Worm (Caenorhabditis elegans) whole organism, L2 larva: ENCODE measurements around the gene K05F1.9.
"Not testable (repeated sequence)": the region's sequence is repeated elsewhere in the genome, so short reads cannot be mapped to it uniquely, and the experiment has no call there.

Experiments used
- C34F6.9 ChIP-seq: fragments of 150-350 bp; optimal IDR thresholded peaks from 2 replicates; lab custom pipeline; 2014; ENCODE audit warnings: missing biosample characterization, missing genetic modification characterization
- R02D3.7 ChIP-seq: fragments of 150-350 bp; optimal IDR thresholded peaks from 2 replicates; lab custom pipeline; 2014; ENCODE audit warnings: missing biosample characterization, missing genetic modification characterization
- blmp-1 ChIP-seq: sonication (generic microtip); optimal IDR thresholded peaks from 2 replicates; lab custom pipeline; 2017; ENCODE audit warnings: missing genetic modification characterization, mild to moderate bottlenecking, missing compliant biosample characterization, antibody characterized with exemption, moderate library complexity; ENCODE audit not compliant: insufficient read depth
- ceh-82 ChIP-seq: fragments of 150-350 bp; optimal IDR thresholded peaks from 2 replicates; lab custom pipeline; 2014; ENCODE audit warnings: missing biosample characterization, missing genetic modification characterization
- crh-2 ChIP-seq: sonication (generic microtip); optimal IDR thresholded peaks from 2 replicates; lab custom pipeline; 2017; ENCODE audit warnings: missing biosample characterization, missing genetic modification characterization
- dmd-4 ChIP-seq: sonication (generic microtip); optimal IDR thresholded peaks from 2 replicates; lab custom pipeline; 2017; ENCODE audit warnings: missing biosample characterization, missing genetic modification characterization
- egl-27 ChIP-seq: sonication (generic microtip); optimal IDR thresholded peaks from 3 replicates; lab custom pipeline; 2017; ENCODE audit warnings: missing biosample characterization, missing genetic modification reagents, missing genetic modification characterization
- elt-3 ChIP-seq: sonication (generic microtip); optimal IDR thresholded peaks from 2 replicates; lab custom pipeline; 2017; ENCODE audit warnings: missing biosample characterization, missing genetic modification characterization
- fos-1 ChIP-seq: fragments of 150-350 bp; optimal IDR thresholded peaks from 2 replicates; lab custom pipeline; 2014; ENCODE audit warnings: missing biosample characterization, missing genetic modification characterization
- gmeb-1 ChIP-seq: fragments of 150-350 bp; optimal IDR thresholded peaks from 2 replicates; lab custom pipeline; 2014; ENCODE audit warnings: missing biosample characterization, missing genetic modification characterization
- lin-39 ChIP-seq: fragments of 150-350 bp; optimal IDR thresholded peaks from 2 replicates; lab custom pipeline; 2014; ENCODE audit warnings: missing biosample characterization, missing genetic modification reagents, missing genetic modification characterization
- lsy-2 ChIP-seq, 2 experiments: fragments of 150-350 bp in 1 of 2; sonication (generic microtip) in 1 of 2; optimal IDR thresholded peaks; 2 replicates each; lab custom pipeline; 2014 to 2017; ENCODE audit warnings: missing biosample characterization in 2 of 2, missing genetic modification characterization in 2 of 2
- mab-5 ChIP-seq: fragments of 150-350 bp; optimal IDR thresholded peaks from 2 replicates; lab custom pipeline; 2014; ENCODE audit warnings: missing biosample characterization, missing genetic modification characterization
- mbf-1 ChIP-seq: sonication (generic microtip); optimal IDR thresholded peaks from 2 replicates; lab custom pipeline; 2017; ENCODE audit warnings: missing biosample characterization, missing genetic modification characterization
- mdl-1 ChIP-seq, 2 experiments: fragments of 150-350 bp in 1 of 2; sonication (generic microtip) in 1 of 2; optimal IDR thresholded peaks; 2 replicates each; lab custom pipeline; 2017; ENCODE audit warnings: missing biosample characterization in 2 of 2, missing genetic modification characterization in 2 of 2
- nhr-10 ChIP-seq: sonication (generic microtip); optimal IDR thresholded peaks from 2 replicates; lab custom pipeline; 2017; ENCODE audit warnings: missing biosample characterization, missing genetic modification characterization
- nhr-12 ChIP-seq: fragments of 150-350 bp; optimal IDR thresholded peaks from 2 replicates; lab custom pipeline; 2014; ENCODE audit warnings: missing biosample characterization, missing genetic modification characterization
- nhr-129 ChIP-seq: fragments of 150-350 bp; optimal IDR thresholded peaks from 2 replicates; lab custom pipeline; 2014; ENCODE audit warnings: missing biosample characterization, missing genetic modification characterization
- nhr-237 ChIP-seq: fragments of 150-350 bp; optimal IDR thresholded peaks from 2 replicates; lab custom pipeline; 2014; ENCODE audit warnings: missing biosample characterization, missing genetic modification characterization
- nhr-6 ChIP-seq: fragments of 150-350 bp; optimal IDR thresholded peaks from 2 replicates; lab custom pipeline; 2014; ENCODE audit warnings: missing biosample characterization, missing genetic modification characterization
- peb-1 ChIP-seq: fragments of 150-350 bp; optimal IDR thresholded peaks from 2 replicates; lab custom pipeline; 2014; ENCODE audit warnings: missing biosample characterization, missing genetic modification characterization
- sem-4 ChIP-seq: fragments of 150-350 bp; optimal IDR thresholded peaks from 2 replicates; lab custom pipeline; 2014; ENCODE audit warnings: missing biosample characterization, missing genetic modification reagents, missing genetic modification characterization
- sma-3 ChIP-seq: sonication (generic microtip); optimal IDR thresholded peaks from 2 replicates; lab custom pipeline; 2016; ENCODE audit warnings: missing genetic modification reagents, missing genetic modification characterization, missing compliant biosample characterization
- sma-9 ChIP-seq, 2 experiments: fragments of 150-350 bp in 1 of 2; sonication (generic microtip) in 1 of 2; optimal IDR thresholded peaks; 2 replicates each; lab custom pipeline; 2014 to 2016; ENCODE audit warnings: missing genetic modification characterization in 2 of 2, mild to moderate bottlenecking in 1 of 2, missing biosample characterization in 1 of 2, missing compliant biosample characterization in 1 of 2, missing genetic modification reagents in 1 of 2, moderate library complexity in 1 of 2
- snpc-4 ChIP-seq: fragments of 150-350 bp; optimal IDR thresholded peaks from 2 replicates; lab custom pipeline; 2014; ENCODE audit warnings: missing biosample characterization, missing genetic modification characterization
- unc-55 ChIP-seq: fragments of 150-350 bp; sonication (generic microtip); optimal IDR thresholded peaks from 3 replicates; lab custom pipeline; 2014; ENCODE audit warnings: missing biosample characterization, missing genetic modification reagents, missing genetic modification characterization
- unc-62 ChIP-seq: fragments of 150-350 bp; optimal IDR thresholded peaks from 2 replicates; lab custom pipeline; 2014; ENCODE audit warnings: missing biosample characterization, missing genetic modification reagents, missing genetic modification characterization
- zag-1 ChIP-seq: fragments of 150-350 bp; optimal IDR thresholded peaks from 2 replicates; lab custom pipeline; 2014; ENCODE audit warnings: missing biosample characterization, missing genetic modification characterization
- ztf-11 ChIP-seq: sonication (generic microtip); optimal IDR thresholded peaks from 2 replicates; lab custom pipeline; 2017; ENCODE audit warnings: missing biosample characterization, missing genetic modification characterization
- ztf-4 ChIP-seq: fragments of 150-350 bp; optimal IDR thresholded peaks from 2 replicates; lab custom pipeline; 2014; ENCODE audit warnings: missing biosample characterization, missing genetic modification characterization

The K05F1.9 gene

DNA sequence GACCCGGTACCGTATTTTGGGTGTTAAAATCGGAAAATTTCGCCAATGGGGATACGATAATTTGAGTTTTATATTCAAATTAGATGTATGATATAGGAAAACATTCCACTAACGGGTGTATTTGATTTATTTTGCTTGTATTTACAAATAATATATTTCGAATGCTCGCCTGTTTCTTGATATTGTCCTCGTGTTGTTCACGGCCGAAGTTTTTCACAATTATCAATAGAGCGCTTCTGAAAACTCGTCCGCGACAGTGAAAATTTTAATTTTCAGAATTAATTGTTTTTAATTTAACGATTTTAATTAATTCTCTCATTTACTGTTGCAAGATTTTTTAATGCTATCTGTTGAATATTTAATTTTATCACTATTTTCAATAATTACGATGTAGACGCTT is 18.7 kb upstream of the K05F1.9 start:
- TF ChIP-seq ceh-82 (tag; lab: Kevin White, UChicago) (no peak), unc-55 (peak; percentile 71), sma-9 (GFP tag; optimal IDR thresholded peaks at IDR 0.05; lab: Kevin White, UChicago) (peak; percentile 12), sma-9 (tag; optimal IDR thresholded peaks at IDR 0.05; lab: Kevin White, UChicago) (no peak), nhr-237 (tag; lab: Kevin White, UChicago) (no peak), lin-39 (tag; lab: Kevin White, UChicago) (no peak), dmd-4 (tag; lab: Kevin White, UChicago) (no peak), sma-3 (peak; percentile 16), nhr-10 (tag; lab: Kevin White, UChicago) (no peak), sem-4 (tag; lab: Kevin White, UChicago) (no peak)

DNA sequence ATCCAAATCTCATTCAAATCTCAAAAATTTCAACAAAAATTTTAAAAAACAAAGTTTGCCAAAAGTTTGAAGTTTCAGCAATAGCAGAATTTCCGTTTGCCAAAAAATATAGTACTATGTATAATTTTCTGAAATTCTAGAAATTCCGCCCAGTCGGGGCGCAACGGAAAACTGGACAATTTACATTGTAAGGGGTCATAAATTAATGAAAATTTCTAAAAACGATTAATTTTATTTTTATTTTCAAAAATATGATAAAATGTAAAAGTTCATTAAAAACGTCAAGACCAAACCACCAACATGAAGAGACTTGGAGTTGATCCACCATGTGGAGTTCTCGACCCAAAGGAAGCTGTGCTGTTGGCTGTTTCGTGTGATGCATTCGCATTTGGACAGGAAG is 17.3 kb upstream of the K05F1.9 start, which contains the start of gene ZK1248.4:
ZK1248.4 (plus strand) TSS at position 301 of the 400 bp plus-strand sequence.
- no peak for TF ChIP-seq sma-9 (GFP tag; optimal IDR thresholded peaks at IDR 0.05; lab: Kevin White, UChicago)
- no peak for TF ChIP-seq sma-9 (tag; optimal IDR thresholded peaks at IDR 0.05; lab: Kevin White, UChicago)
- no peak for TF ChIP-seq mab-5 (tag; lab: Kevin White, UChicago)
- TF ChIP-seq mbf-1 (tag; lab: Kevin White, UChicago) = no peak
- no peak for TF ChIP-seq nhr-6
- no peak for TF ChIP-seq blmp-1 (tag; lab: Kevin White, UChicago)
- TF ChIP-seq sem-4 (tag; lab: Kevin White, UChicago) = no peak
- TF ChIP-seq nhr-237 (tag; lab: Kevin White, UChicago) = no peak
- TF ChIP-seq lsy-2 (tag; optimal IDR thresholded peaks at IDR 0.05; lab: Kevin White, UChicago) = no peak

DNA sequence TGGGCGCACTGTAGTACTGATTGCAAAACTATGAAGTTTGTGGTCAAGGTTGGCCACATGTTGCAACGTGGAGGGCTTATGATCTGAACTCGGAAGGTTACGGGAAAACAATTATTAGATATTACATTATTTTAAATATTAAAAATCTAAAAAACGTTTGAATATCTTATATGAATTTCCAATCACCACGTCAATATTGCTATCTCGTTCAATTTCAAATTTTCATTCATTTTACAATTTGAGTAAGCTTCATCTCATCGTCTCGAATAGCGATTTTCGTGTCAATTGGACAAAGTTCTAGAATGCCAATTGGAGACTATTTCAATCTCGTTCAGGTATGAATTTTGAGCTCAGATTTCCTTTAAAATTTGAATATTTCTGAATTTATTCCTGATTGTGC is 15.4 kb upstream of the K05F1.9 start, which contains the start of gene ZK1248.20:
ZK1248.20 (plus strand) TSS at position 301 of the 400 bp plus-strand sequence.
- TF ChIP-seq peb-1 (tag; lab: Kevin White, UChicago) (no peak), unc-62 (GFP tag; lab: Kevin White, UChicago) (no peak)

DNA sequence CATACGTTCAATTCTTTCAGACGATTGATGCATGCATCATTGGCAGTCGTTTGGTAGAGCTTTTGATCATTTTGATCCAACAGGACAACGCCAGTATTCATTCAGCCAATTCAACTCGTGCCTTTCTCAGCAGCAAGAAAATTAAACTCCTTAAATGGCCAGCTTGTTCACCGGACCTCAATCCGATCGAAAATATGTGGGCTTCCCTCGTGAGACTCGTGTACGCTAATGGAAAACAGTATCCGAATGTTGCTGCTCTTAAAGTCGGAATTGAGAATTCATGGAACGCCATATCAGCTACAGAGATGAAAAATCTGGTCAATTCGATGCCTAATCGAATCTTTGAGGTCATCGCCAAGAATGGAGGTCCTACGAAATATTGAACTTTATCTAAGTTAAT is 14.4 kb upstream of the K05F1.9 start, which contains the start of gene wago-5:
wago-5 (minus strand) TSS at position 101 of the 400 bp plus-strand sequence.
- not testable (repeated sequence) for TF ChIP-seq elt-3; mbf-1 (tag; lab: Kevin White, UChicago); peb-1 (tag; lab: Kevin White, UChicago)

DNA sequence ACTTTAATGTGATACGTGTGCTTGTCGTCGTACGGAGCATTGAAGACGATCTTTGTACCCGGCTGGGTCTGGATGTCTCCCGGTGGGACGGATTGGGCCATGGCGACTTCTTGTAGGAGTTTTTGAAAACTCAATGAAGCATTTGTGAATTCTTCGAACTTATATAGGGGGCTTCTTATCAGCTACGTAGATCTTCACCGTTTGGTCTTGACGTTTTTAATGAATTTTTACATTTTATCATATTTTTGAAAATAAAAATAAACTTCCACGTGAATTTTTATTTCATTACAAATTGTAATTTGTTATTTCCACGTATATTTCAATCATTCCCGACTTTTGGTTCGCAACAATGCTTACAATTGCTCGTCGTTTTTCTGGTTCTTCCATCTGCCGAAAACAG is 9.3 kb upstream of the K05F1.9 start, which contains the start of the genes msp-64 and ZK1248.5:
msp-64 (minus strand) TSS at position 101 of the 400 bp plus-strand sequence.
ZK1248.5 (plus strand) TSS at position 285 of the 400 bp plus-strand sequence.
- TF ChIP-seq ztf-4 (tag; lab: Kevin White, UChicago) (no peak), nhr-12 (no peak), C34F6.9 (no peak), egl-27 (tag; lab: Kevin White, UChicago) (no peak), nhr-129 (tag; lab: Kevin White, UChicago) (no peak), ztf-11 (no peak), nhr-10 (tag; lab: Kevin White, UChicago) (no peak), crh-2 (no peak), mab-5 (tag; lab: Kevin White, UChicago) (no peak), fos-1 (tag; lab: Kevin White, UChicago) (no peak), snpc-4 (tag; lab: Kevin White, UChicago) (no peak), sma-3 (no peak)

DNA sequence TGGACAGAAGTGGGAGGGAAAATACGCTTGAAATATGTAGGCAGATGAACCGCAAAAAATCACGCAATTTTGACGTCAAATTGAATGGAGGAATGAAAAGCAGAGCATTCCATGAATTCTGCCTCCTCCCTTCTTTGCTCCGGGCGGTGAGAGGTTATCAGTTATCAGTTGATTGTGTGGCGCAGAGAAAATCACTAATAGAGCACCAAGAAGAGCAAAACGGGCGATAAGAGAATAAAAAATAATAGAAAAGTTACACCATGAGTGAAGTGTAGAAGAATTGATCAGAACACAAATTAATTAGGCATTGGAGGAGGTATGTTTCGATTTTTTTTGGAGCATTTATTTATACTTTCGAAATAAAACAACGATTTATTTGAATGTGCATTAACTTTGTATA is 5.6 kb upstream of the K05F1.9 start:
- TF ChIP-seq fos-1 (tag; lab: Kevin White, UChicago) = peak; percentile 80
- no peak for TF ChIP-seq zag-1 (tag; lab: Kevin White, UChicago)
- peak; percentile 10 for TF ChIP-seq gmeb-1 (tag; lab: Kevin White, UChicago)
- peak; percentile 17 for TF ChIP-seq crh-2
- no peak for TF ChIP-seq R02D3.7
- TF ChIP-seq, all 48 proteins: peak for 3

DNA sequence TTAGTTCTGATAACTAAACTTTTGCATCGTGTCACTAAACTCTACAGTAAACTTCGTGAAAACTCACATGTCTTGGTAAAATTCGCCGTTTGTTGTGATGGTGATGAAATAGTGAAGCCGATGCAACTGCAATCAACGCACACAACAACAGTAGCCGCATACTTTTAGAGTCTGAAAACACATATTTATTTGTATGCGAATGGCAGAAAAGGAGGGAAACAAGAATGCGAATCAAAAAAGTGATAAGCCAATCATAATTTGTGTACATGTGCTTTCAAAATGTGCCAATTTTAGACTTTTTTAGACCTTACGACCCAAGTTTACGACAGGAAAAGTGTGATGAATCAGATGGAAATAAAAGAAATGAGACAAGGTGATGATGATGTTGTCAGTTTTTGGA is 4.3 kb upstream of the K05F1.9 start, which contains the start of gene K05F1.10:
K05F1.10 (minus strand) TSS at position 171 of the 400 bp plus-strand sequence.
- TF ChIP-seq mdl-1 (tag; optimal IDR thresholded peaks at IDR 0.05; lab: Kevin White, UChicago) (no peak), crh-2 (peak; percentile 17)
- TF ChIP-seq, all 48 proteins: peak for 1
